Fruit fly (Drosophila melanogaster): ENCODE measurements around the gene CG7607.

DNA sequence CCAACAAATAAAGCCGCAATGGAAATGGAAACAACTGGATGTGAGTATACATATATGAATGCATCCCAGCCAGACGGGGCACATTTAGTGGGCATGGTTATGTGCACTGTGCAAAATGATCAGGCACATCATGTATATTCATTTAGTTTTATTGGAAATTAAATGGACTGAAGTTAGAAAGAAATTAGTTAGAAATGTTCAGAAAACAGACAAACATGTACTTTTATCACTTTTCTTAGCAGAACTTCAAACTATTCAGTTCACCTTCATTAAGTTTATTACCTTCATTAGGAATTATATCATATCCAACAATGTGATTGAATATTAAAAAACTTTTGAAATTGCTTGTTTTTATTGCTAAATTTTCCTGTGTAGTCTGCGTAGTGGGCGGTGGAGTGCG lies 12.7 kb upstream of the CG7607 start:
- TF ChIP-seq CTCF (optimal IDR thresholded peaks at IDR 0.05) (no peak), CG8478 (optimal IDR thresholded peaks at IDR 0.05) (no peak)
